Fruit fly (Drosophila melanogaster): ENCODE data around the gene Ac78C.

DNA sequence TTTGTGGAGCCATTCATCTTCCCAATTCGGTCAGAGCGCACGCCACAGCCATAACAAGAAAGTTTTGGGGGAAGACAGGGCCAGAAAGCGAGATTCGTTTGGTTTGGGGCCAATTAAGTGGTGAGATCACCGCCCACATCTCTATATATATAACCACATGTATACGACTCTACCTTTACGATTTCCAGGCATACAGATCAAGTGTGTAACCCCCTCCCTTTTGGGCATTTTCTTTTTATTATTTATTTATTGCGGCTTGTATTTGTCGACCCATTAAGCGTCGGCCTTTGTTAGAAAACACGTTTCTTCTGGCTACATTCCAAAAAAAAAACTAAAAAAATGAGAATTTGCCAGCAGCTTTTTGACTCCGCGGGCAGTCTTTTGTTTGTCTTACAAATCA lies 70.4 kb downstream of the Ac78C start:
- TF ChIP-seq CG8478 (optimal IDR thresholded peaks at IDR 0.05) (no peak), CTCF (optimal IDR thresholded peaks at IDR 0.05) (no peak)

Data from S2 (cell line).